Worm (Caenorhabditis elegans): Measurements from ENCODE around the gene mdt-29.
A peak's percentile ranks its signal among the peaks of the same experiment; 100 is the strongest.

The mdt-29 gene

DNA sequence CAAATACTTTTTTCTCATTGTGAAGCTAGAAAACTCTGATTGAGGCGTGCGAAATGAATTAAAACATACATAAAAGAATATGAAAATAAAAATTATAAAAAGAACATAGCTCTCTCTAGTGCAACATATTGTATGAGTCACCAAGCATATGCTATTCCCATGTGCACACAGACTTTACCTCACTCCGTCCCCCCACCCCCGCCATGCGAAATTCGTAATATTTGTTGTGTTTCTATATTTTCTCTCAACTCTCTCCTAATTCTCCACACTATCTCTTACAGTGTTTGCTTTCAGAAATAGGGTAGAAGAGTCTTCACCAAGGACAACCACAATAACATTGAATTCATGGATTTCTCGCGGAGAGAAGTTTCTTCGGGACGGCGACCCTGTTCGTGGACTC lies 40.3 kb upstream of the mdt-29 start:
- TF ChIP-seq snpc-4 (GFP tag; optimal IDR thresholded peaks at IDR 0.05): no peak
- no peak for TF ChIP-seq snpc-4 (tag; optimal IDR thresholded peaks at IDR 0.05)
- no peak for TF ChIP-seq Y79H2A.3 (GFP tag; conservative IDR thresholded peaks at IDR 0.05)
- no peak for TF ChIP-seq F57A8.1 (GFP tag; optimal IDR thresholded peaks at IDR 0.05)
- no peak for TF ChIP-seq lsl-1 (GFP tag; optimal IDR thresholded peaks at IDR 0.05)
- TF ChIP-seq nhr-27 (tag; optimal IDR thresholded peaks at IDR 0.05): no peak
- TF ChIP-seq hmg-1.2 (GFP tag; IDR thresholded peaks at IDR 0.05): peak; percentile 5; the same call in 1 of the 2 replicates

DNA sequence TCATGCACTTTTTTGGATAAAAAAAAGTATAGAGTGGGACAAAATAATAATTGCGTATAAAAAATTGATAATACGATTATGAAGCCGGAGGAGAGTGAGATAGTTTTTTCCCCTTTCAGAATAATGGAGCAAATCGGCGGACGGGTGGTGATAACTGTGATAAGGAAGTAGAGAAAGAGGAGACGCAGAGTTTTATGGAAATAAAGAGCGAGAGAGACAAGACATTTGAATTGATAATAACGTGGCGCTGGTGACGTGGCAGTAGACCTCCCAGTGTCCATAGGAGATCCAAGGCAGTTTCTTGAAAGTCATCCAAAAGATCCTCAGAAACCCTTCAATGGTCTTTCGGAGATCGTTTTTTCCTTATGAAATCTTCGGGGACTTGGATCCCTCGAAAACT lies 39.1 kb upstream of the mdt-29 start:
- TF ChIP-seq nfyb-1 (GFP tag; IDR thresholded peaks at IDR 0.05) (0 out of 2 replicates have a peak, but pooled peaks have one; percentile 13), let-607 (tag; optimal IDR thresholded peaks at IDR 0.05) (peak; percentile 74 to 90), nhr-80 (tag; optimal IDR thresholded peaks at IDR 0.05) (peak; percentile 78), F33H1.4 (GFP tag; IDR thresholded peaks at IDR 0.05) (no peak), tbp1 (GFP tag; optimal IDR thresholded peaks at IDR 0.05) (peak; percentile 7)

DNA sequence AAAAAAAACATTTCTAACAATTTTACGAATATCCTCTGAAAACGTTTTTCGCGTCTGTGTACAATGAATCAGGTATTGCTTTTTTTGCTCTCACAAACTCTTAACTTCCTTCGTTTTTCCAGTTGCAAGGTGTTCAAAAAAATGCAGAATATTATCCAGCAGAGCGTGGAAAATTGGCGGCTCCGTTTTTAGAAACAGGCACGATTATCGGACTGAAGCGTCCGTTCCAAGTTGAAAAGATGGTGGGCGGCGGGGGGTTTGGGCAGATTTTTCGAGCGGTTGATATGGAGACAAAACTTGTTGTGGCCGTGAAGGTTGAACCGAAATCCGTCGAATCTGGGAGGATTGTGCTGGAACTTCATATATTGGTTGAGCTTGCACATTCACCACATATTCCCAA lies 38.0 kb upstream of the mdt-29 start, which contains the start of gene W06F12.3:
Gene W06F12.3 (plus strand): TSS at position 23 of the 400 bp plus-strand sequence.
- TF ChIP-seq aptf-2 (GFP tag; conservative IDR thresholded peaks at IDR 0.05) (no peak), hlh-12 (tag; optimal IDR thresholded peaks at IDR 0.05) (no peak), Y56A3A.18 (GFP tag; IDR thresholded peaks at IDR 0.05) (no peak), let-607 (tag; optimal IDR thresholded peaks at IDR 0.05) (no peak), F57C9.4 (tag; optimal IDR thresholded peaks at IDR 0.05) (no peak), madf-6 (GFP tag; IDR thresholded peaks at IDR 0.05) (no peak), Y67H2A.10 (GFP tag; conservative IDR thresholded peaks at IDR 0.05) (no peak), rcor-1 (GFP tag; IDR thresholded peaks at IDR 0.05) (no peak), ztf-26 (tag; optimal IDR thresholded peaks at IDR 0.05) (no peak), ceh-91 (GFP tag; IDR thresholded peaks at IDR 0.05) (no peak), ama-1 (optimal IDR thresholded peaks at IDR 0.05) (no peak), ama-1 (GFP tag; optimal IDR thresholded peaks at IDR 0.05) (no peak), lag-1 (GFP tag; IDR thresholded peaks at IDR 0.05) (no peak), cebp-1 (GFP tag; IDR thresholded peaks at IDR 0.05) (no peak), cebp-1 (tag; optimal IDR thresholded peaks at IDR 0.05) (no peak), die-1 (tag; optimal IDR thresholded peaks at IDR 0.05) (no peak), ceh-79 (tag; optimal IDR thresholded peaks at IDR 0.05) (no peak), attf-6 (GFP tag; IDR thresholded peaks at IDR 0.05) (no peak), pha-4 (tag; optimal IDR thresholded peaks at IDR 0.05) (no peak), lin-26 (GFP tag; IDR thresholded peaks at IDR 0.05) (no peak)

DNA sequence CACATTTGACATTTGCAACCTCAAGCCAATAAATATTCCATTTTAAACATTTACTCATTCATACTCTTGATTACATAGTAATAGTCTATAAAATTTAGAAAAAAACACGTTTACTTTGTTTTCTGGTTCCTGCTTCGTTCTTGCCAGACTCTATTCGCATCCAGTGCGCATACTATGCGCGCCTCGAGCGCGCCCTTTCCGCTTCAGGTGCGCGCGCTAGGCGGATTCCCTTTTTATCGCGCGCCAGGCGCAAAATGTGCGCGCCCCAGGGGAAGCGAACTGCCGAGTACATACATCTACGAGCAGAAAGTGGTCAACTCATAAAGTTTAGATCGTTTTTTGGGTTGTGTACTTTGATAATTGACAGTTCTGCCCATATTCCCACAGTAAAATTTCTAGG lies 31.6 kb upstream of the mdt-29 start:
- TF ChIP-seq ceh-100 (GFP tag; IDR thresholded peaks at IDR 0.05) (peak; percentile 16; the same call in 1 of the 2 replicates), madf-3 (GFP tag; IDR thresholded peaks at IDR 0.05) (0 out of 2 replicates have a peak, but pooled peaks have one; percentile 25), dpl-1 (GFP tag; optimal IDR thresholded peaks at IDR 0.05) (no peak), dpff-1 (tag; optimal IDR thresholded peaks at IDR 0.05) (no peak)

DNA sequence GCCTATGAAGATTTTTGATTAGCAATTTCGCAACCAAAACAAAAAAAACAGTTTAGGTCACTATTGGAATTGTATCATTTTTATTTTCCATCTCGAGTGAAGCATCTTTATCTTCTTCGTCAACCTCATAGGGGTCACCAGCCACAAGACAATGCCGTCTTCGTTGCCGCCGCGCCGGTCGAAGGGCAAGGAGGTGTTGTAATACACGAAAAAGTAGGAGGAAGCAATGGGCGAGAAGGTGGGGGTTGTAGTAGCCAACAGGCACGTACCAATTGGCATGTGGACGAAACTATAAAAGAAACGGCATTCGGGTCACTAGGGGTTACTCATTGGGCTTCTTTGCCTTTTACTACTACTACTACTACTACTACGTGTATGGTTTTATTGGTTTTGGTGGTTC lies 30.9 kb upstream of the mdt-29 start:
- TF ChIP-seq hlh-12 (tag; optimal IDR thresholded peaks at IDR 0.05) (no peak), dpl-1 (GFP tag; optimal IDR thresholded peaks at IDR 0.05) (no peak), die-1 (tag; optimal IDR thresholded peaks at IDR 0.05) (no peak), tbx-9 (tag; optimal IDR thresholded peaks at IDR 0.05; ENCODE audit: borderline replicate concordance) (no peak), egl-18 (GFP tag; IDR thresholded peaks at IDR 0.05) (no peak), pha-4 (tag; optimal IDR thresholded peaks at IDR 0.05) (no peak)
